Worm (Caenorhabditis elegans): Measurements from ENCODE around the gene afmd-1.

DNA sequence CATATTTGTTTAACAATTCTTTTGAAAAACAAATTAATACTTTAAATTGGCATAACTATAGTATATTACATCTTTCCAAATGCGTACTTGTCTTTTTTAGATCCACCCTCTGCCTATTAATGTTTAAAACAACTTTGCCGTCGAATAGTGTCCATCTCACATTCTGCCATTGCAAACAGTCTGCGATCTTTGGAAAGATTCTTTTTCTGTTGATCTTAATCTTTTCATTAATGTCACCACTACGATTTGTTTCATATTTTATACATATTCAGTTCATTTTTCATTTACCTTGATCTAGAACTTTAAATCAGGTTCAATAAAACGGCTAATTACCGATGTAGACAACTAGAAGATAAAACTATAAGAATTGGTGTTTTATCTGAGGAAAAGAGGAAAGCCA lies 9.4 kb upstream of the afmd-1 start:
- TF ChIP-seq ama-1 (optimal IDR thresholded peaks at IDR 0.05) (no peak), pqm-1 (tag; optimal IDR thresholded peaks at IDR 0.05) (no peak)
